Worm (Caenorhabditis elegans) whole organism, mixed stage, embryonic: Measurements from ENCODE around the gene F13A7.11.

Source experiments
- M03D4.4 ChIP-seq: sonication (generic microtip); optimal IDR thresholded peaks from 2 replicates; lab custom pipeline; 2017; ENCODE audit warnings: mild to moderate bottlenecking, missing genetic modification characterization, missing compliant biosample characterization
- bed-3 ChIP-seq: fragments of 200-800 bp; sonication (Bioruptor generic); optimal IDR thresholded peaks from 3 replicates; lab custom pipeline; 2018; ENCODE audit warnings: mild to moderate bottlenecking, missing genetic modification characterization, moderate library complexity, missing compliant biosample characterization
- blmp-1 ChIP-seq: fragments of 150-350 bp; optimal IDR thresholded peaks from 2 replicates; lab custom pipeline; 2014; ENCODE audit warnings: missing biosample characterization, missing genetic modification characterization
- ceh-39 ChIP-seq: fragments of 150-350 bp; optimal IDR thresholded peaks from 2 replicates; lab custom pipeline; 2014; ENCODE audit warnings: missing biosample characterization, missing genetic modification characterization
- ceh-43 ChIP-seq: fragments of 200-800 bp; sonication (Bioruptor generic); optimal IDR thresholded peaks from 2 replicates; lab custom pipeline; 2018; ENCODE audit warnings: mild to moderate bottlenecking, missing genetic modification characterization, moderate library complexity, missing compliant biosample characterization
- ceh-83 ChIP-seq: fragments of 200-800 bp; sonication (Bioruptor generic); optimal IDR thresholded peaks from 2 replicates; lab custom pipeline; 2018; ENCODE audit warnings: mild to moderate bottlenecking, missing genetic modification characterization, missing compliant biosample characterization
- ces-1 ChIP-seq: fragments of 150-350 bp; optimal IDR thresholded peaks from 2 replicates; lab custom pipeline; 2014; ENCODE audit warnings: missing biosample characterization, missing genetic modification reagents, missing genetic modification characterization
- cnd-1 ChIP-seq: fragments of 200-800 bp; sonication (Bioruptor generic); optimal IDR thresholded peaks from 2 replicates; lab custom pipeline; 2018; ENCODE audit warnings: mild to moderate bottlenecking, missing genetic modification characterization, missing compliant biosample characterization
- drap-1 ChIP-seq: fragments of 200-800 bp; sonication (Bioruptor generic); optimal IDR thresholded peaks from 3 replicates; lab custom pipeline; 2018; ENCODE audit warnings: mild to moderate bottlenecking, missing genetic modification characterization, missing compliant biosample characterization
- elt-1 ChIP-seq: sonication (generic microtip); optimal IDR thresholded peaks from 2 replicates; lab custom pipeline; 2017; ENCODE audit warnings: missing genetic modification characterization, mild to moderate bottlenecking, missing compliant biosample characterization, antibody characterized with exemption, moderate library complexity, borderline replicate concordance; ENCODE audit not compliant: insufficient read depth
- elt-3 ChIP-seq: fragments of 150-350 bp; optimal IDR thresholded peaks from 2 replicates; lab custom pipeline; 2014; ENCODE audit warnings: missing biosample characterization, missing genetic modification characterization
- flh-1 ChIP-seq: fragments of 200-800 bp; sonication (Bioruptor generic); optimal IDR thresholded peaks from 2 replicates; lab custom pipeline; 2018; ENCODE audit warnings: mild to moderate bottlenecking, missing genetic modification characterization, moderate library complexity, missing compliant biosample characterization
- ham-2 ChIP-seq: fragments of 200-800 bp; sonication (Bioruptor generic); optimal IDR thresholded peaks from 2 replicates; lab custom pipeline; 2018; ENCODE audit warnings: mild to moderate bottlenecking, missing genetic modification characterization, missing compliant biosample characterization
- hlh-1 ChIP-seq: fragments of 150-350 bp; optimal IDR thresholded peaks from 2 replicates; lab custom pipeline; 2014; ENCODE audit warnings: missing biosample characterization, missing genetic modification reagents, missing genetic modification characterization
- lin-13 ChIP-seq: fragments of 150-350 bp; optimal IDR thresholded peaks from 2 replicates; lab custom pipeline; 2014; ENCODE audit warnings: missing biosample characterization, missing genetic modification characterization
- lin-32 ChIP-seq: fragments of 200-800 bp; sonication (Bioruptor generic); optimal IDR thresholded peaks from 2 replicates; lab custom pipeline; 2018; ENCODE audit warnings: mild to moderate bottlenecking, missing genetic modification characterization, missing compliant biosample characterization
- lsy-2 ChIP-seq: fragments of 150-350 bp; optimal IDR thresholded peaks from 2 replicates; lab custom pipeline; 2014; ENCODE audit warnings: missing biosample characterization, missing genetic modification characterization
- mab-5 ChIP-seq: fragments of 150-350 bp; optimal IDR thresholded peaks from 2 replicates; lab custom pipeline; 2014; ENCODE audit warnings: missing biosample characterization, missing genetic modification characterization
- mep-1 ChIP-seq: fragments of 150-350 bp; optimal IDR thresholded peaks from 2 replicates; lab custom pipeline; 2017; ENCODE audit warnings: missing biosample characterization, missing genetic modification reagents, missing genetic modification characterization, inconsistent platforms
- mls-2 ChIP-seq: sonication (generic microtip); optimal IDR thresholded peaks from 2 replicates; lab custom pipeline; 2016; ENCODE audit warnings: mild to moderate bottlenecking, missing genetic modification characterization, moderate library complexity, missing compliant biosample characterization
- nhr-12 ChIP-seq: fragments of 150-350 bp; optimal IDR thresholded peaks from 2 replicates; lab custom pipeline; 2014; ENCODE audit warnings: missing biosample characterization, missing genetic modification characterization
- nhr-2 ChIP-seq: fragments of 150-350 bp; optimal IDR thresholded peaks from 2 replicates; lab custom pipeline; 2014; ENCODE audit warnings: missing biosample characterization, missing genetic modification characterization
- nhr-237 ChIP-seq: fragments of 150-350 bp; optimal IDR thresholded peaks from 2 replicates; lab custom pipeline; 2014; ENCODE audit warnings: missing biosample characterization, missing genetic modification characterization
- nhr-28 ChIP-seq: fragments of 150-350 bp; optimal IDR thresholded peaks from 2 replicates; lab custom pipeline; 2014; ENCODE audit warnings: missing biosample characterization, missing genetic modification characterization
- pha-4 ChIP-seq: fragments of 150-350 bp; optimal IDR thresholded peaks from 2 replicates; lab custom pipeline; 2018; ENCODE audit warnings: missing biosample characterization, missing genetic modification reagents, missing genetic modification characterization
- snpc-4 ChIP-seq: fragments of 150-350 bp; optimal IDR thresholded peaks from 2 replicates; lab custom pipeline; 2014; ENCODE audit warnings: missing biosample characterization, missing genetic modification characterization
- sptf-1 ChIP-seq: sonication (generic microtip); optimal IDR thresholded peaks from 2 replicates; lab custom pipeline; 2017; ENCODE audit warnings: mild to moderate bottlenecking, missing genetic modification characterization, moderate library complexity, missing compliant biosample characterization
- tbx-8 ChIP-seq: fragments of 200-800 bp; sonication (Bioruptor generic); optimal IDR thresholded peaks from 2 replicates; lab custom pipeline; 2018; ENCODE audit warnings: mild to moderate bottlenecking, missing genetic modification characterization, moderate library complexity, missing compliant biosample characterization
- unc-120 ChIP-seq: sonication (generic microtip); optimal IDR thresholded peaks from 2 replicates; lab custom pipeline; 2017; ENCODE audit warnings: missing genetic modification characterization, missing compliant biosample characterization; ENCODE audit not compliant: poor library complexity, severe bottlenecking
- unc-39 ChIP-seq: fragments of 150-350 bp; optimal IDR thresholded peaks from 2 replicates; lab custom pipeline; 2014; ENCODE audit warnings: missing biosample characterization, missing genetic modification characterization
- unc-62 ChIP-seq: fragments of 150-350 bp; optimal IDR thresholded peaks from 2 replicates; lab custom pipeline; 2014; ENCODE audit warnings: missing biosample characterization, missing genetic modification reagents, missing genetic modification characterization
- zip-8 ChIP-seq: fragments of 150-350 bp; optimal IDR thresholded peaks from 2 replicates; lab custom pipeline; 2014; ENCODE audit warnings: missing biosample characterization, missing genetic modification characterization
- ztf-11 ChIP-seq: fragments of 150-350 bp; optimal IDR thresholded peaks from 2 replicates; lab custom pipeline; 2014; ENCODE audit warnings: missing biosample characterization, missing genetic modification characterization

Gene F13A7.11

DNA sequence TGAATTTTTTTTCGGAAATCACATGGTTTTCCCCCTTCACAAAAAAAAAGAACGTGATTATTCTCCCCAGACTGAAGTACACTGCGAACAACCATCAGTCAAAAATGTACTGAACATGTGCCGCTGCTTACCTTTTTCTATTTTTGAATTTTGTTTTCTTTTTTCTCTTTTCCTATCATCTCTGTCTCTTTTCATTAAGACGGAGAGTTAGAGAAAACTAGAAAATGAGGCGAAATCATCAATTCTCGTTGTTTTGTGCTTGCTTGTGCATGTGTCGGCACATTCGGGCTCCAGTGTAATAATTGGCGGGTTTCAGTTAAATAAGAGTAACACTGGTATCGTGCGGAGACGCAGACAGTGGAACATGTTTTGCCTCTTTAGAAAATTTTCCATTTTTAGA is 42.8 kb downstream of the F13A7.11 start:
- TF ChIP-seq blmp-1 (no peak), tbx-8 (GFP tag; lab: Kevin White, UChicago) (no peak), pha-4 (no peak), elt-1 (tag; lab: Kevin White, UChicago) (no peak), unc-120 (peak; percentile 67), ceh-83 (no peak), snpc-4 (tag; lab: Kevin White, UChicago) (no peak), unc-62 (GFP tag; lab: Kevin White, UChicago) (peak; percentile 12), nhr-237 (tag; lab: Kevin White, UChicago) (no peak), ham-2 (no peak), hlh-1 (tag; lab: Kevin White, UChicago) (peak; percentile 39), lsy-2 (tag; lab: Kevin White, UChicago) (no peak)

DNA sequence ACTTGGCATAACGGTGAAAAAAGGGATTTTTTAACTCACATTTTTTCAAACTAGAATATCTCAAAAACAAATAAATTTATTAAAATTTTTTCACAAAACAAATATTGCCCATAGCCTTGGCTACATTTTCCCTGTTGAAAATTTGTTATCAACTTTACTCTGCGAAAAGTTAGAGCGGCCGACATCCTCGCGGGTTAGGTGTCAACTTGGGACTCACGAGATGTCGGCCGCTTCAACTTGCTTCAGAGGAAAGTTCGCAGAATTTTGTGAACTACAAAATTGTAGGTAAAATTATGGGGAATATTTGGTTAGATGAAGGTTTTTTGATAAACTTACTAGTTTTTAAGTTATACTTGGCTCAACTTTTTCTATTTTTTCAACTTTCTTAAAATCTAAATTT is 43.3 kb downstream of the F13A7.11 start:
- TF ChIP-seq blmp-1 (no peak), ces-1 (GFP tag; lab: Kevin White, UChicago) (no peak), drap-1 (GFP tag; lab: Kevin White, UChicago) (no peak), nhr-12 (tag; lab: Kevin White, UChicago) (no peak), snpc-4 (tag; lab: Kevin White, UChicago) (no peak), cnd-1 (tag; lab: Kevin White, UChicago) (no peak), ceh-43 (GFP tag; lab: Kevin White, UChicago) (no peak), elt-1 (tag; lab: Kevin White, UChicago) (no peak), nhr-237 (tag; lab: Kevin White, UChicago) (no peak), ztf-11 (tag; lab: Kevin White, UChicago) (no peak), elt-3 (tag; lab: Kevin White, UChicago) (no peak), nhr-2 (tag; lab: Kevin White, UChicago) (no peak), mls-2 (no peak), mab-5 (no peak)

DNA sequence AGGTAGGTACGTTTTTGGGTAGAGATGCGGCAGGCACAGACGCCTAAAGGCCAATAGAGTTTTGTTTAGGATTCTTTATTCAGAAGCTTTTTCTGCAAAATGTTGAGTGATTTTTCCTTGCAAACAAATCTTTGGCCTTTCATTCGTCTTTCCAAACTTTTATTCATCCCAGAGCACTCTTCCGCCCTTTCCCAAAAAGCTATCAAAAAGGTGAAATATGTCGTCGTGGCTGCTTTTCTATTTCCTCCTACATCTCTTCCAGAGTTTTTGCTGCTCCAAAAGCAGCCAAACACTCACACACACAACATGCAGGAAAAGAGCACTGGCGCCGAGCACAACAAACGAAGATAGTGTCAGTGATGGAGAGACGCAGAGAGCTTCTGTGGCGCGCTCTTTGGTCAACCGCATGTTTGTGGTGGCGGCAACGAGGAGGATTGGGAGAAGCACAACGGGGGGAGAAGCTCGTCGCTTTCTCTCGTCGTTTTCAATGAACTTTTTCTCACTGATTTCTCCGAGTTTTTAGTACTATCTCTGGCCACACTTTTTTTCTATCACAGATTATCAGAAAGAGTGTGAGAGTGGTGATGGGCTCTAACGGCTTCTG is 44.2 kb downstream of the F13A7.11 start:
- no peak for TF ChIP-seq elt-1 (tag; lab: Kevin White, UChicago)
- no peak for TF ChIP-seq nhr-2 (tag; lab: Kevin White, UChicago)
- peak; percentile 77 for TF ChIP-seq unc-120
- TF ChIP-seq ham-2 = no peak
- peak; percentile 0 for TF ChIP-seq mep-1 (tag; lab: Kevin White, UChicago)
- peak; percentile 33 for TF ChIP-seq drap-1 (GFP tag; lab: Kevin White, UChicago)
- no peak for TF ChIP-seq unc-39
- no peak for TF ChIP-seq tbx-8 (GFP tag; lab: Kevin White, UChicago)
- TF ChIP-seq zip-8 = no peak
- TF ChIP-seq lsy-2 (tag; lab: Kevin White, UChicago) = no peak
- no peak for TF ChIP-seq ces-1 (GFP tag; lab: Kevin White, UChicago)
- TF ChIP-seq ztf-11 (tag; lab: Kevin White, UChicago) = no peak
- no peak for TF ChIP-seq lin-13 (tag; lab: Kevin White, UChicago)
- no peak for TF ChIP-seq hlh-1 (tag; lab: Kevin White, UChicago)
- no peak for TF ChIP-seq flh-1
- no peak for TF ChIP-seq bed-3
- TF ChIP-seq M03D4.4 (tag; lab: Kevin White, UChicago) = no peak
- no peak for TF ChIP-seq lin-32 (GFP tag; lab: Kevin White, UChicago)
- no peak for TF ChIP-seq elt-3 (tag; lab: Kevin White, UChicago)
- no peak for TF ChIP-seq snpc-4 (tag; lab: Kevin White, UChicago)
- no peak for TF ChIP-seq mab-5
- TF ChIP-seq cnd-1 (tag; lab: Kevin White, UChicago) = no peak
- no peak for TF ChIP-seq ceh-83
- TF ChIP-seq ceh-39 (tag; lab: Kevin White, UChicago) = no peak
- TF ChIP-seq nhr-28 (tag; lab: Kevin White, UChicago) = no peak
- TF ChIP-seq pha-4 = no peak
- TF ChIP-seq, all 35 proteins: peak for 3

DNA sequence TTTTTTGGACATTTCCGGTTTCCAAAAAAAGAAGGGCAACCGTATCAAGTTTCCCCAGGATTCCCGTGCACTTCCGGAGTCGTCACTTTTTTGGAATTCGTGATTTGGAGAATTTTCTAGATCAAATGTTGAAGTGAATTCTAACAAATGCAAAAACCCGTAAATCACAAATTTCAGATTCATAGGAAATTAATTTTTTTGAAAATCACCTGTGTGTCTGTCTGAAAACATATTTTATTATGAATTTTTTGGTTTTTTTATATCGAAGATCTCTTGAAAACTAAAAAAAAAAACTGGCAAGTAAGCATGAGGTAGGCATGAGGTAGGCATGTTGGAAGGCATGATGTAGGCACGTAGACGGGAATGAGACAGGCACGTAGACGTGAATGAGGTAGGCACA is 45.0 kb downstream of the F13A7.11 start:
- TF ChIP-seq nhr-28 (tag; lab: Kevin White, UChicago) (no peak), lsy-2 (tag; lab: Kevin White, UChicago) (no peak), ceh-83 (no peak), ztf-11 (tag; lab: Kevin White, UChicago) (no peak), bed-3 (no peak), sptf-1 (tag; lab: Kevin White, UChicago) (no peak), lin-13 (tag; lab: Kevin White, UChicago) (no peak), mls-2 (no peak), cnd-1 (tag; lab: Kevin White, UChicago) (no peak), tbx-8 (GFP tag; lab: Kevin White, UChicago) (no peak)
